Fruit fly (Drosophila melanogaster) whole organism, embryonic: ENCODE results near the gene Sik2.

Experiments used
- Bdp1 ChIP-seq: fragments of 200-800 bp; sonication (Bioruptor generic); optimal IDR thresholded peaks from 3 replicates; lab custom pipeline; 2016; ENCODE audit warnings: missing biosample characterization, missing genetic modification characterization
- Bgb ChIP-seq: fragments of 200-800 bp; sonication (Bioruptor generic); IDR thresholded peaks from 2 replicates; pipeline ENCODE4 v1.3.6; 2022; ENCODE audit warnings: missing biosample characterization, missing genetic modification characterization; ENCODE audit not compliant: partially characterized antibody
- CG10274 ChIP-seq: fragments of 200-800 bp; sonication (Bioruptor generic); optimal IDR thresholded peaks from 3 replicates; lab custom pipeline; 2017; ENCODE audit warnings: missing biosample characterization, mild to moderate bottlenecking, missing genetic modification characterization
- CG10565 ChIP-seq: fragments of 200-800 bp; sonication (Bioruptor generic); optimal IDR thresholded peaks from 3 replicates; lab custom pipeline; 2016; ENCODE audit warnings: missing biosample characterization, mild to moderate bottlenecking, missing genetic modification characterization
- CG11093 ChIP-seq: fragments of 200-800 bp; sonication (Bioruptor generic); IDR thresholded peaks from 3 replicates; pipeline ENCODE4 v1.3.6; 2022; ENCODE audit warnings: missing biosample characterization, missing genetic modification characterization
- CG11695 ChIP-seq: fragments of 200-800 bp; sonication (Bioruptor generic); IDR thresholded peaks from 3 replicates; pipeline ENCODE4 v1.3.6; 2022; ENCODE audit warnings: missing biosample characterization, missing genetic modification characterization
- CG12071 ChIP-seq: fragments of 200-800 bp; sonication (Bioruptor generic); optimal IDR thresholded peaks from 3 replicates; lab custom pipeline; 2018; ENCODE audit warnings: missing biosample characterization, mild to moderate bottlenecking, missing genetic modification characterization
- CG12391 ChIP-seq: fragments of 200-800 bp; sonication (Bioruptor generic); optimal IDR thresholded peaks from 3 replicates; lab custom pipeline; 2018; ENCODE audit warnings: missing biosample characterization, mild to moderate bottlenecking, missing genetic modification characterization, moderate library complexity
- CG13424 ChIP-seq: fragments of 200-800 bp; sonication (Bioruptor generic); optimal IDR thresholded peaks from 2 replicates; lab custom pipeline; 2019; ENCODE audit warnings: missing biosample characterization, mild to moderate bottlenecking, missing genetic modification characterization, moderate library complexity
- CG13775 ChIP-seq: fragments of 200-800 bp; sonication (Bioruptor generic); optimal IDR thresholded peaks from 3 replicates; lab custom pipeline; 2017; ENCODE audit warnings: missing biosample characterization, mild to moderate bottlenecking, missing genetic modification characterization
- CG13894 ChIP-seq: fragments of 200-800 bp; sonication (Bioruptor generic); optimal IDR thresholded peaks from 3 replicates; lab custom pipeline; 2018; ENCODE audit warnings: missing biosample characterization, mild to moderate bottlenecking, missing genetic modification characterization, moderate library complexity
- CG14965 ChIP-seq: fragments of 200-800 bp; sonication (Bioruptor generic); optimal IDR thresholded peaks from 2 replicates; lab custom pipeline; 2016; ENCODE audit warnings: missing biosample characterization, missing genetic modification characterization, borderline replicate concordance
- CG15479 ChIP-seq: fragments of 200-800 bp; sonication (Bioruptor generic); optimal IDR thresholded peaks from 3 replicates; lab custom pipeline; 2019; ENCODE audit warnings: missing biosample characterization, mild to moderate bottlenecking, missing genetic modification characterization, moderate library complexity
- CG1602 ChIP-seq: fragments of 200-800 bp; sonication (Bioruptor generic); optimal IDR thresholded peaks from 3 replicates; lab custom pipeline; 2016; ENCODE audit warnings: missing biosample characterization, missing genetic modification characterization
- CG16815 ChIP-seq: fragments of 200-800 bp; sonication (Bioruptor generic); optimal IDR thresholded peaks from 3 replicates; lab custom pipeline; 2017; ENCODE audit warnings: missing biosample characterization, mild to moderate bottlenecking, missing genetic modification characterization
- CG17359 ChIP-seq: fragments of 200-800 bp; sonication (Bioruptor generic); optimal IDR thresholded peaks from 3 replicates; lab custom pipeline; 2018; ENCODE audit warnings: missing biosample characterization, mild to moderate bottlenecking, missing genetic modification characterization, moderate library complexity
- CG2712 ChIP-seq: fragments of 200-800 bp; optimal IDR thresholded peaks from 3 replicates; lab custom pipeline; 2019; ENCODE audit warnings: missing biosample characterization, mild to moderate bottlenecking, missing genetic modification characterization, moderate library complexity
- CG2889 ChIP-seq: fragments of 200-800 bp; sonication (Bioruptor generic); IDR thresholded peaks from 3 replicates; pipeline ENCODE4 v1.3.6; 2022; ENCODE audit warnings: missing biosample characterization, missing genetic modification characterization
- CG30403 ChIP-seq: fragments of 200-800 bp; sonication (Bioruptor generic); optimal IDR thresholded peaks from 3 replicates; lab custom pipeline; 2016; ENCODE audit warnings: missing biosample characterization, missing genetic modification characterization
- CG33557 ChIP-seq: fragments of 200-800 bp; sonication (Bioruptor generic); optimal IDR thresholded peaks from 2 replicates; lab custom pipeline; 2019; ENCODE audit warnings: missing biosample characterization, mild to moderate bottlenecking, missing genetic modification characterization, moderate library complexity
- CG34224 ChIP-seq: fragments of 200-800 bp; sonication (Bioruptor generic); IDR thresholded peaks from 3 replicates; pipeline ENCODE4 v1.3.6; 2022; ENCODE audit warnings: missing biosample characterization, missing genetic modification characterization; ENCODE audit not compliant: partially characterized antibody
- CHES-1-like ChIP-seq: fragments of 200-800 bp; sonication (Bioruptor generic); optimal IDR thresholded peaks from 2 replicates; lab custom pipeline; 2016; ENCODE audit warnings: missing biosample characterization, missing genetic modification characterization
- D19B ChIP-seq: fragments of 200-800 bp; sonication (Bioruptor generic); optimal IDR thresholded peaks from 2 replicates; lab custom pipeline; 2017; ENCODE audit warnings: missing biosample characterization, mild to moderate bottlenecking, missing genetic modification characterization
- Deaf1 ChIP-seq: fragments of 200-800 bp; optimal IDR thresholded peaks from 3 replicates; lab custom pipeline; 2019; ENCODE audit warnings: missing biosample characterization, mild to moderate bottlenecking, missing genetic modification characterization, moderate library complexity
- Dfd ChIP-seq, 2 experiments: fragments of >200 bp; optimal IDR thresholded peaks; 2 replicates each; lab custom pipeline; 2017; ENCODE audit warnings: missing biosample characterization in 2 of 2, missing genetic modification characterization in 2 of 2
- Fer1 ChIP-seq: fragments of 200-800 bp; sonication (Bioruptor generic); optimal IDR thresholded peaks from 2 replicates; lab custom pipeline; 2017; ENCODE audit warnings: missing biosample characterization, mild to moderate bottlenecking, missing genetic modification characterization
- Hmx ChIP-seq: fragments of 200-800 bp; sonication (Bioruptor generic); optimal IDR thresholded peaks from 2 replicates; lab custom pipeline; 2016; ENCODE audit warnings: missing biosample characterization, missing genetic modification characterization
- Mrtf ChIP-seq: fragments of 200-800 bp; sonication (Bioruptor generic); IDR thresholded peaks from 3 replicates; pipeline ENCODE4 v1.3.6; 2022; ENCODE audit warnings: missing biosample characterization, missing genetic modification characterization
- NC2α ChIP-seq: fragments of 200-800 bp; sonication (Bioruptor generic); optimal IDR thresholded peaks from 2 replicates; lab custom pipeline; 2016; ENCODE audit warnings: missing biosample characterization, missing genetic modification characterization
- PHDP ChIP-seq: fragments of 200-800 bp; sonication (Bioruptor generic); optimal IDR thresholded peaks from 3 replicates; lab custom pipeline; 2018; ENCODE audit warnings: missing biosample characterization, mild to moderate bottlenecking, missing genetic modification characterization, moderate library complexity
- Poxn ChIP-seq: fragments of 200-800 bp; sonication (Bioruptor generic); IDR thresholded peaks from 2 replicates; pipeline ENCODE4 v1.3.6; 2022; ENCODE audit warnings: missing biosample characterization, missing genetic modification characterization
- al ChIP-seq: fragments of 200-800 bp; sonication (Bioruptor generic); IDR thresholded peaks from 2 replicates; pipeline ENCODE4 v1.3.6; 2022; ENCODE audit warnings: missing biosample characterization, missing genetic modification characterization
- az2 ChIP-seq: fragments of 200-800 bp; sonication (Bioruptor generic); optimal IDR thresholded peaks from 3 replicates; lab custom pipeline; 2016; ENCODE audit warnings: missing biosample characterization, missing genetic modification characterization
- bowl ChIP-seq: fragments of 200-800 bp; sonication (Bioruptor generic); IDR thresholded peaks from 2 replicates; pipeline ENCODE4 v1.3.6; 2022; ENCODE audit warnings: missing biosample characterization, missing genetic modification characterization
- bsh ChIP-seq, 2 experiments: fragments of 200-800 bp; sonication (Bioruptor generic); optimal IDR thresholded peaks; 2 replicates each; lab custom pipeline; 2017 to 2018; ENCODE audit warnings: mild to moderate bottlenecking in 2 of 2, missing biosample characterization in 2 of 2, missing genetic modification characterization in 2 of 2, moderate library complexity in 1 of 2
- cad ChIP-seq: fragments of >200 bp; optimal IDR thresholded peaks from 2 replicates; lab custom pipeline; 2017; ENCODE audit warnings: missing biosample characterization, missing genetic modification characterization
- ci ChIP-seq: fragments of 200-800 bp; sonication (Bioruptor generic); IDR thresholded peaks from 3 replicates; pipeline ENCODE4 v1.3.6; 2022; ENCODE audit warnings: missing biosample characterization, missing genetic modification characterization
- cwo ChIP-seq: fragments of 200-800 bp; sonication (Bioruptor generic); optimal IDR thresholded peaks from 3 replicates; lab custom pipeline; 2017; ENCODE audit warnings: missing biosample characterization, missing genetic modification characterization, mild to moderate bottlenecking, moderate library complexity, missing genetic modification reagents
- dimm ChIP-seq: fragments of 200-800 bp; sonication (Bioruptor generic); IDR thresholded peaks from 2 replicates; pipeline ENCODE4 v1.3.6; 2022; ENCODE audit warnings: missing biosample characterization, missing genetic modification characterization
- fru ChIP-seq: fragments of >200 bp; optimal IDR thresholded peaks from 2 replicates; lab custom pipeline; 2017
- gcm2 ChIP-seq: fragments of 200-800 bp; sonication (Bioruptor generic); optimal IDR thresholded peaks from 2 replicates; lab custom pipeline; 2016; ENCODE audit warnings: missing biosample characterization, missing genetic modification characterization
- gfzf ChIP-seq: fragments of 200-800 bp; sonication (Bioruptor generic); optimal IDR thresholded peaks from 2 replicates; lab custom pipeline; 2016; ENCODE audit warnings: missing biosample characterization, mild to moderate bottlenecking, missing genetic modification characterization, moderate library complexity
- jumu ChIP-seq: fragments of 200-800 bp; sonication (Bioruptor generic); optimal IDR thresholded peaks from 3 replicates; lab custom pipeline; 2016; ENCODE audit warnings: missing biosample characterization, missing genetic modification characterization
- knrl ChIP-seq: fragments of 200-800 bp; sonication (Bioruptor generic); IDR thresholded peaks from 3 replicates; pipeline ENCODE4 v1.3.6; 2022; ENCODE audit warnings: missing biosample characterization, missing genetic modification characterization; ENCODE audit not compliant: partially characterized antibody
- nau ChIP-seq: fragments of 200-800 bp; sonication (Bioruptor generic); optimal IDR thresholded peaks from 3 replicates; lab custom pipeline; 2017; ENCODE audit warnings: missing biosample characterization, mild to moderate bottlenecking, missing genetic modification characterization, missing genetic modification reagents
- pfk ChIP-seq: fragments of 200-800 bp; sonication (Bioruptor generic); optimal IDR thresholded peaks from 2 replicates; lab custom pipeline; 2018; ENCODE audit warnings: missing biosample characterization, mild to moderate bottlenecking, missing genetic modification characterization, moderate library complexity
- seq ChIP-seq: fragments of 200-800 bp; sonication (Bioruptor generic); IDR thresholded peaks from 2 replicates; pipeline ENCODE4 v1.3.6; 2022; ENCODE audit warnings: missing biosample characterization, missing genetic modification characterization
- sisA ChIP-seq: fragments of 200-800 bp; sonication (Bioruptor generic); IDR thresholded peaks from 2 replicates; pipeline ENCODE4 v1.3.6; 2022; ENCODE audit warnings: missing biosample characterization, missing genetic modification characterization
- stwl ChIP-seq: fragments of 200-800 bp; sonication (Bioruptor generic); optimal IDR thresholded peaks from 3 replicates; lab custom pipeline; 2018; ENCODE audit warnings: missing biosample characterization, mild to moderate bottlenecking, missing genetic modification characterization, moderate library complexity
- twi ChIP-seq: fragments of 200-800 bp; optimal IDR thresholded peaks from 2 replicates; lab custom pipeline; 2019; ENCODE audit warnings: missing biosample characterization, mild to moderate bottlenecking, missing genetic modification characterization, moderate library complexity
- z ChIP-seq: fragments of 200-800 bp; sonication (Bioruptor generic); IDR thresholded peaks from 3 replicates; pipeline ENCODE4 v1.3.6; 2022; ENCODE audit warnings: missing biosample characterization, missing genetic modification characterization

The Sik2 gene

dm6 chrX:2061119-2061518 lies 596 bp downstream of the Sik2 start (continued):
- TF ChIP-seq CG1602 (GFP tag; lab: Kevin White, UChicago) (no peak), az2 (no peak), cwo (GFP tag; lab: Kevin White, UChicago) (no peak), CG12391 (tag; lab: Kevin White, UChicago) (peak; percentile 52), pfk (GFP tag; lab: Kevin White, UChicago) (no peak), CG2889 (GFP tag; lab: Robert Waterston, UW) (no peak), CG16815 (GFP tag; lab: Kevin White, UChicago) (no peak), CG34224 (GFP tag; lab: Robert Waterston, UW) (no peak), Deaf1 (tag; lab: Kevin White, UChicago) (peak; percentile 66), CG13894 (tag; lab: Kevin White, UChicago) (no peak), stwl (tag; lab: Kevin White, UChicago) (no peak), CG10565 (GFP tag; lab: Kevin White, UChicago) (no peak), CG14965 (GFP tag; lab: Kevin White, UChicago) (no peak), cad (GFP tag; lab: Kevin White, UChicago) (no peak), gfzf (GFP tag; lab: Kevin White, UChicago) (no peak), dimm (GFP tag; lab: Robert Waterston, UW) (no peak), D19B (no peak), CG2712 (tag; lab: Kevin White, UChicago) (peak; percentile 60), Poxn (GFP tag; lab: Robert Waterston, UW) (no peak), Mrtf (GFP tag; lab: Robert Waterston, UW) (0 out of 3 replicates have a peak, but pooled peaks have one; percentile 17), nau (GFP tag; lab: Kevin White, UChicago) (no peak), CG13775 (peak; percentile 38), twi (peak; percentile 27), bsh (GFP tag; optimal IDR thresholded peaks at IDR 0.05; lab: Kevin White, UChicago) (peak in 1 of 2 experiments; percentile 37), CG33557 (GFP tag; lab: Kevin White, UChicago) (peak; percentile 60), Fer1 (GFP tag; lab: Kevin White, UChicago) (peak; percentile 61), CG11695 (0 out of 3 replicates have a peak, but pooled peaks have one; percentile 21), CG13424 (tag; lab: Kevin White, UChicago) (peak; percentile 61), Bdp1 (GFP tag; lab: Kevin White, UChicago) (no peak), CG15479 (no peak), CG10274 (GFP tag; lab: Kevin White, UChicago) (peak; percentile 8), CHES-1-like (GFP tag; lab: Kevin White, UChicago) (no peak), gcm2 (no peak), CG11093 (GFP tag; lab: Robert Waterston, UW) (no peak), ci (GFP tag; lab: Robert Waterston, UW) (peak; percentile 68; the same call in 2 of the 3 replicates), PHDP (tag; lab: Kevin White, UChicago) (peak; percentile 37), Bgb (no peak), seq (GFP tag; lab: Robert Waterston, UW) (no peak), bowl (GFP tag; lab: Robert Waterston, UW) (no peak), jumu (no peak), CG12071 (GFP tag; lab: Kevin White, UChicago) (peak; percentile 46), al (GFP tag; lab: Robert Waterston, UW) (no peak), CG17359 (peak; percentile 49), Dfd (GFP tag; optimal IDR thresholded peaks at IDR 0.05; lab: Kevin White, UChicago) (no peak), sisA (no peak), Hmx (no peak), CG30403 (GFP tag; lab: Kevin White, UChicago) (peak; percentile 8), z (GFP tag; lab: Robert Waterston, UW) (no peak), fru (lab: Kevin White, UChicago) (no peak), NC2α (no peak), knrl (GFP tag; lab: Robert Waterston, UW) (no peak)
